Worm (Caenorhabditis elegans) whole organism, early embryonic: ENCODE measurements around the gene mtpn-1.

Experiments
- F13C5.2 ChIP-seq: sonication (generic microtip); optimal IDR thresholded peaks from 2 replicates; lab custom pipeline; 2017; ENCODE audit warnings: mild to moderate bottlenecking, missing genetic modification characterization, inconsistent platforms, missing compliant biosample characterization
- ama-1 ChIP-seq: fragments of 150-350 bp; optimal IDR thresholded peaks from 2 replicates; lab custom pipeline; 2014
- tbx-37 ChIP-seq: fragments of 200-800 bp; sonication (Bioruptor generic); conservative IDR thresholded peaks from 2 replicates; pipeline ENCODE4 v1.3.6; 2022; ENCODE audit warnings: missing genetic modification reagents, missing genetic modification characterization, missing compliant biosample characterization

ce11 chrX:2403724-2404123 is 3.5 kb upstream of the mtpn-1 start, which contains the start of gene C43H6.4:
- TF ChIP-seq ama-1 (lab: Kevin White, UChicago) (no peak), F13C5.2 (tag; lab: Kevin White, UChicago) (no peak), tbx-37 (no peak)
